Worm (Caenorhabditis elegans) whole organism, early embryonic: ENCODE data around the gene T21B10.3.

Source experiments
- B0310.2 ChIP-seq: sonication (generic microtip); optimal IDR thresholded peaks from 2 replicates; lab custom pipeline; 2016; ENCODE audit warnings: mild to moderate bottlenecking, missing genetic modification characterization, missing compliant biosample characterization
- ama-1 ChIP-seq: fragments of 150-350 bp; optimal IDR thresholded peaks from 2 replicates; lab custom pipeline; 2014
- ceh-13 ChIP-seq: fragments of 200-800 bp; sonication (Bioruptor generic); optimal IDR thresholded peaks from 2 replicates; lab custom pipeline; 2018; ENCODE audit warnings: mild to moderate bottlenecking, missing genetic modification characterization, missing compliant biosample characterization
- flt-1 ChIP-seq: fragments of 200-800 bp; sonication (Bioruptor generic); IDR thresholded peaks from 2 replicates; pipeline ENCODE4 v1.3.6; 2022; ENCODE audit warnings: missing genetic modification characterization, missing compliant biosample characterization
- hmbx-1 ChIP-seq: sonication (generic microtip); optimal IDR thresholded peaks from 2 replicates; lab custom pipeline; 2016; ENCODE audit warnings: mild to moderate bottlenecking, missing genetic modification characterization, missing compliant biosample characterization
- hmg-4 ChIP-seq: fragments of 200-800 bp; sonication (Bioruptor generic); optimal IDR thresholded peaks from 2 replicates; lab custom pipeline; 2018; ENCODE audit warnings: mild to moderate bottlenecking, missing genetic modification characterization, missing compliant biosample characterization
- pes-1 ChIP-seq: fragments of 200-800 bp; sonication (Bioruptor generic); IDR thresholded peaks from 2 replicates; pipeline ENCODE4 v1.3.6; 2022; ENCODE audit warnings: missing genetic modification reagents, missing genetic modification characterization, missing compliant biosample characterization
- sea-1 ChIP-seq: fragments of 200-800 bp; sonication (Bioruptor generic); conservative IDR thresholded peaks from 2 replicates; pipeline ENCODE4 v1.3.6; 2022; ENCODE audit warnings: missing genetic modification characterization, missing compliant biosample characterization
- tbx-11 ChIP-seq: fragments of 200-800 bp; sonication (Bioruptor generic); IDR thresholded peaks from 2 replicates; pipeline ENCODE4 v1.3.6; 2022; ENCODE audit warnings: missing genetic modification characterization, missing compliant biosample characterization
- tbx-37 ChIP-seq: fragments of 200-800 bp; sonication (Bioruptor generic); conservative IDR thresholded peaks from 2 replicates; pipeline ENCODE4 v1.3.6; 2022; ENCODE audit warnings: missing genetic modification reagents, missing genetic modification characterization, missing compliant biosample characterization
- tra-4 ChIP-seq: sonication (generic microtip); optimal IDR thresholded peaks from 2 replicates; lab custom pipeline; 2017; ENCODE audit warnings: missing genetic modification characterization, missing compliant biosample characterization

- no peak for TF ChIP-seq tbx-37 (GFP tag; lab: Robert Waterston, UW)
- no peak for TF ChIP-seq pes-1 (GFP tag; lab: Robert Waterston, UW)
- TF ChIP-seq sea-1 (GFP tag; lab: Robert Waterston, UW): no peak
- TF ChIP-seq hmbx-1 (tag; lab: Kevin White, UChicago): no peak
- TF ChIP-seq ama-1 (lab: Kevin White, UChicago): no peak
- TF ChIP-seq hmg-4 (GFP tag; lab: Kevin White, UChicago): no peak
- no peak for TF ChIP-seq ceh-13 (GFP tag; lab: Kevin White, UChicago)
- TF ChIP-seq tbx-11 (GFP tag; lab: Robert Waterston, UW): no peak
- no peak for TF ChIP-seq B0310.2
- TF ChIP-seq tra-4 (tag; lab: Kevin White, UChicago): no peak
- no peak for TF ChIP-seq flt-1 (GFP tag; lab: Robert Waterston, UW)
Measured at ce11 chrII:8945167-8945566, 11.0 kb downstream of the T21B10.3 start.
